Worm (Caenorhabditis elegans): ENCODE results near the gene F46G11.4.

DNA sequence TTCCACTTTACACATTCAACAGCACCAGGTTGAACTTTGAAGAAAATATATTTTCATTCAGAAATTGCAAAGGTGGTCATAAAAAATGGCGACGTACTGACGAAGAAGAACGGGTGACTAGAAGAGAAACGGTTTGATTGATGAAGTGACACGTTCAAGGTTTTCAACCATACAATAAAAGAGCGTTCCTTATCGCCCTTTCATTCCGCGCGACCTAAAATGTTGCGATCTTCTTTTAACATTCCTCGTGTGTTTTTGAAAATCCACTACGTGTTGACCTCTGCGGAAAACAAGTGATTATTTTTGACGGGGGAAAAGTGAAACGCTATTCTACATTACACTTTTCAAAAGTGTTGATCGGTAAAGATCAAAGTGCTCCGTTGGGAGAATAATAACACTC is 29.5 kb upstream of the F46G11.4 start:
- TF ChIP-seq aly-1 (tag; optimal IDR thresholded peaks at IDR 0.05) (no peak), sea-1 (GFP tag; conservative IDR thresholded peaks at IDR 0.05) (no peak), ama-1 (optimal IDR thresholded peaks at IDR 0.05) (no peak), flt-1 (GFP tag; IDR thresholded peaks at IDR 0.05) (no peak), ceh-36 (tag; optimal IDR thresholded peaks at IDR 0.05) (no peak)
